Worm (Caenorhabditis elegans): ENCODE data around the gene acl-3.

DNA sequence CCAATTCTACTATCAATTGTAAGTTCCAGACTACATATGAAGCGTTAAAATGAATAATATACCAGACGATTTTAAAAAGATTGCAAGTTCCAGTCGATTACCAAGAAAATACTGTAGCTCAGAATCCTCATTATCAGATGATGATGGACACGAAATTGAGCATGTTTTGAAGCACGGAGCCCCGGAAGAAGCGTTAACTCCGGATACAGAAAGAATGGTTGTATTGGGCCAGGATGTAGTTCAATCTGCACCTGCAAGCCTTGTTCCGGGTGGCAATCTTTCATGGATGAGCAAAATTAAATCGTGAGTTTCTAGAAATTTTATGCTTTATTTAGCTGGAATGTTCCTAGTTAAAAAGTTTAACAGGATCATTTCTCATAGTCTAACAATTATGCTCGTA lies 16.2 kb upstream of the acl-3 start, which contains the start of gene atg-4.2:
- no peak for TF ChIP-seq him-1 (tag; optimal IDR thresholded peaks at IDR 0.05)
- TF ChIP-seq dao-5 (tag; optimal IDR thresholded peaks at IDR 0.05) = no peak

Measured in whole organism, L4/young adult.